Worm (Caenorhabditis elegans) whole organism, L4 larva: ENCODE data around the gene cht-1.

Experiments used
- D1046.2 ChIP-seq: fragments of 200-800 bp; sonication (Bioruptor generic); IDR thresholded peaks from 2 replicates; pipeline ENCODE4 v1.3.6; 2022; ENCODE audit warnings: missing genetic modification characterization, missing compliant biosample characterization
- F49E8.2 ChIP-seq: sonication (generic microtip); optimal IDR thresholded peaks from 2 replicates; lab custom pipeline; 2016; ENCODE audit warnings: missing compliant biosample characterization, mild to moderate bottlenecking, missing genetic modification characterization, borderline replicate concordance
- R02D3.7 ChIP-seq: fragments of 150-350 bp; sonication (generic microtip); optimal IDR thresholded peaks from 3 replicates; lab custom pipeline; 2014; ENCODE audit warnings: missing biosample characterization, missing genetic modification characterization
- T20F7.1 ChIP-seq: fragments of 200-800 bp; sonication (Bioruptor generic); optimal IDR thresholded peaks from 2 replicates; lab custom pipeline; 2018; ENCODE audit warnings: mild to moderate bottlenecking, missing genetic modification characterization, missing compliant biosample characterization
- T26A8.4 ChIP-seq: fragments of 200-800 bp; sonication (Bioruptor generic); IDR thresholded peaks from 2 replicates; pipeline ENCODE4 v1.3.6; 2022; ENCODE audit warnings: missing genetic modification characterization, missing compliant biosample characterization
- Y105C5A.15 ChIP-seq: fragments of 200-800 bp; sonication (Bioruptor generic); IDR thresholded peaks from 2 replicates; pipeline ENCODE4 v1.3.6; 2022; ENCODE audit warnings: missing genetic modification characterization, missing compliant biosample characterization
- Y5F2A.4 ChIP-seq: fragments of 200-800 bp; sonication (Bioruptor generic); optimal IDR thresholded peaks from 2 replicates; lab custom pipeline; 2018; ENCODE audit warnings: mild to moderate bottlenecking, missing genetic modification characterization, missing compliant biosample characterization
- Y75B8A.6 ChIP-seq: fragments of 200-800 bp; sonication (Bioruptor generic); IDR thresholded peaks from 2 replicates; pipeline ENCODE4 v1.3.6; 2022; ENCODE audit warnings: missing genetic modification reagents, missing genetic modification characterization, missing compliant biosample characterization
- ZK337.2 ChIP-seq: fragments of 200-800 bp; sonication (Bioruptor generic); IDR thresholded peaks from 2 replicates; pipeline ENCODE4 v1.3.6; 2022; ENCODE audit warnings: missing genetic modification reagents, missing genetic modification characterization, missing compliant biosample characterization
- aha-1 ChIP-seq: fragments of 150-350 bp; peaks from one replicate; lab custom pipeline; 2014; ENCODE audit warnings: missing biosample characterization, missing genetic modification characterization
- daf-12 ChIP-seq: fragments of 150-350 bp; optimal IDR thresholded peaks from 2 replicates; lab custom pipeline; 2014; ENCODE audit warnings: missing biosample characterization, missing genetic modification reagents, missing genetic modification characterization
- daf-16 ChIP-seq, 3 experiments: sonication (generic microtip); optimal IDR thresholded peaks; 2 replicates each; lab custom pipeline; 2016 to 2017; ENCODE audit warnings: missing genetic modification characterization in 3 of 3, missing genetic modification reagents in 3 of 3, mild to moderate bottlenecking in 2 of 3, missing compliant biosample characterization in 2 of 3, missing biosample characterization in 1 of 3, moderate library complexity in 1 of 3
- daf-8 ChIP-seq: fragments of 200-800 bp; sonication (Bioruptor generic); IDR thresholded peaks from 2 replicates; pipeline ENCODE4 v1.3.6; 2022; ENCODE audit warnings: missing genetic modification characterization, missing compliant biosample characterization
- dmd-6 ChIP-seq: fragments of 200-800 bp; sonication (Bioruptor generic); IDR thresholded peaks from 2 replicates; pipeline ENCODE4 v1.3.6; 2022; ENCODE audit warnings: missing genetic modification reagents, missing genetic modification characterization, missing compliant biosample characterization
- dve-1 ChIP-seq: sonication (generic microtip); optimal IDR thresholded peaks from 2 replicates; lab custom pipeline; 2017; ENCODE audit warnings: antibody characterized with exemption, mild to moderate bottlenecking, missing genetic modification characterization, missing compliant biosample characterization; ENCODE audit not compliant: insufficient read depth
- egl-43 ChIP-seq: fragments of 200-800 bp; sonication (Bioruptor generic); IDR thresholded peaks from 2 replicates; pipeline ENCODE4 v1.3.6; 2022; ENCODE audit warnings: missing genetic modification reagents, missing genetic modification characterization, missing compliant biosample characterization
- gei-8 ChIP-seq: fragments of 200-800 bp; sonication (Bioruptor generic); optimal IDR thresholded peaks from 2 replicates; lab custom pipeline; 2018; ENCODE audit warnings: mild to moderate bottlenecking, missing genetic modification characterization, missing compliant biosample characterization
- lir-3 ChIP-seq: sonication (generic microtip); optimal IDR thresholded peaks from 2 replicates; lab custom pipeline; 2016; ENCODE audit warnings: mild to moderate bottlenecking, missing genetic modification characterization, missing compliant biosample characterization
- lsy-2 ChIP-seq, 2 experiments: fragments of 150-350 bp in 1 of 2; sonication (generic microtip) in 1 of 2; optimal IDR thresholded peaks; 2 replicates each; lab custom pipeline; 2014 to 2017; ENCODE audit warnings: missing biosample characterization in 2 of 2, missing genetic modification characterization in 2 of 2
- madf-9 ChIP-seq: fragments of 200-800 bp; sonication (Bioruptor generic); conservative IDR thresholded peaks from 2 replicates; pipeline ENCODE4 v1.3.6; 2022; ENCODE audit warnings: missing genetic modification reagents, missing genetic modification characterization, missing compliant biosample characterization
- mdl-1 ChIP-seq, 2 experiments: fragments of 150-350 bp in 1 of 2; sonication (generic microtip) in 1 of 2; optimal IDR thresholded peaks; 2 replicates each; lab custom pipeline; 2014 to 2017; ENCODE audit warnings: missing biosample characterization in 2 of 2, missing genetic modification characterization in 2 of 2
- mdt-29 ChIP-seq: fragments of 200-800 bp; sonication (Bioruptor generic); IDR thresholded peaks from 2 replicates; pipeline ENCODE4 v1.3.6; 2022; ENCODE audit warnings: missing genetic modification reagents, missing genetic modification characterization, missing compliant biosample characterization
- mep-1 ChIP-seq: fragments of 150-350 bp; sonication (generic microtip); optimal IDR thresholded peaks from 3 replicates; lab custom pipeline; 2014; ENCODE audit warnings: missing biosample characterization, missing genetic modification characterization
- mes-2 ChIP-seq: sonication (generic microtip); optimal IDR thresholded peaks from 2 replicates; lab custom pipeline; 2016; ENCODE audit warnings: missing genotype, mild to moderate bottlenecking, missing genetic modification characterization, missing compliant biosample characterization; ENCODE audit not compliant: poor library complexity, severe bottlenecking
- nhr-102 ChIP-seq: sonication (generic microtip); optimal IDR thresholded peaks from 2 replicates; lab custom pipeline; 2016; ENCODE audit warnings: mild to moderate bottlenecking, missing genetic modification characterization, moderate library complexity, missing compliant biosample characterization
- nhr-237 ChIP-seq: sonication (generic microtip); optimal IDR thresholded peaks from 2 replicates; lab custom pipeline; 2017; ENCODE audit warnings: missing biosample characterization, missing genetic modification characterization
- nhr-42 ChIP-seq: fragments of 200-800 bp; sonication (Bioruptor generic); IDR thresholded peaks from 2 replicates; pipeline ENCODE4 v1.3.6; 2022; ENCODE audit warnings: missing genetic modification characterization, missing compliant biosample characterization
- nhr-48 ChIP-seq: sonication (generic microtip); optimal IDR thresholded peaks from 2 replicates; lab custom pipeline; 2016; ENCODE audit warnings: mild to moderate bottlenecking, missing genetic modification characterization, missing compliant biosample characterization
- nhr-76 ChIP-seq: fragments of 150-350 bp; optimal IDR thresholded peaks from 2 replicates; lab custom pipeline; 2014; ENCODE audit warnings: missing biosample characterization, missing genetic modification characterization
- pqm-1 ChIP-seq: sonication (generic microtip); optimal IDR thresholded peaks from 2 replicates; lab custom pipeline; 2017; ENCODE audit warnings: missing biosample characterization, missing genetic modification characterization
- skn-1 ChIP-seq: fragments of 150-350 bp; optimal IDR thresholded peaks from 2 replicates; lab custom pipeline; 2014; ENCODE audit warnings: missing biosample characterization, missing genetic modification characterization
- snpc-1.2 ChIP-seq: fragments of 200-800 bp; sonication (Bioruptor generic); IDR thresholded peaks from 2 replicates; pipeline ENCODE4 v1.3.6; 2022; ENCODE audit warnings: missing genetic modification reagents, missing genetic modification characterization, missing compliant biosample characterization
- tra-1 ChIP-seq: fragments of 200-800 bp; sonication (Bioruptor generic); IDR thresholded peaks from 2 replicates; pipeline ENCODE4 v1.3.6; 2022; ENCODE audit warnings: missing genetic modification reagents, missing genetic modification characterization, missing compliant biosample characterization
- unc-62 ChIP-seq, 3 experiments: fragments of 150-350 bp in 1 of 3; sonication (generic microtip); optimal IDR thresholded peaks in 2 of 3; peaks in 1 of 3; 1 replicate in 1 of 3; 2 replicates in 2 of 3; lab custom pipeline; 2014 to 2017; ENCODE audit warnings: missing biosample characterization in 3 of 3, missing genetic modification characterization in 3 of 3, missing genetic modification reagents in 3 of 3, missing genotype in 1 of 3
- zfp-3 ChIP-seq: fragments of 200-800 bp; sonication (Bioruptor generic); conservative IDR thresholded peaks from 2 replicates; pipeline ENCODE4 v1.3.6; 2022; ENCODE audit warnings: missing genetic modification reagents, missing genetic modification characterization, missing compliant biosample characterization
- ztf-7 ChIP-seq: fragments of 150-350 bp; optimal IDR thresholded peaks from 2 replicates; lab custom pipeline; 2014; ENCODE audit warnings: missing biosample characterization, missing genetic modification characterization

cht-1 gene

ce11 chrX:3414660-3415144 is 14.9 kb upstream of the cht-1 start, which contains the start of gene dhs-27 (continued):
- no peak for TF ChIP-seq R02D3.7 (tag; lab: Kevin White, UChicago)
- TF ChIP-seq Y105C5A.15 (GFP tag; lab: Robert Waterston, UW) = no peak

ce11 chrX:3411565-3412022 is 11.8 kb upstream of the cht-1 start, which contains the start of gene unc-78:
TSS of gene unc-78 (minus strand) at chrX:3411615.
- TF ChIP-seq daf-12 (tag; lab: Kevin White, UChicago) (no peak), aha-1 (tag; lab: Kevin White, UChicago) (peak; percentile 58), mes-2 (tag; lab: Kevin White, UChicago) (peak; percentile 44)
- TF ChIP-seq, all 104 proteins: peak for 2

DNA sequence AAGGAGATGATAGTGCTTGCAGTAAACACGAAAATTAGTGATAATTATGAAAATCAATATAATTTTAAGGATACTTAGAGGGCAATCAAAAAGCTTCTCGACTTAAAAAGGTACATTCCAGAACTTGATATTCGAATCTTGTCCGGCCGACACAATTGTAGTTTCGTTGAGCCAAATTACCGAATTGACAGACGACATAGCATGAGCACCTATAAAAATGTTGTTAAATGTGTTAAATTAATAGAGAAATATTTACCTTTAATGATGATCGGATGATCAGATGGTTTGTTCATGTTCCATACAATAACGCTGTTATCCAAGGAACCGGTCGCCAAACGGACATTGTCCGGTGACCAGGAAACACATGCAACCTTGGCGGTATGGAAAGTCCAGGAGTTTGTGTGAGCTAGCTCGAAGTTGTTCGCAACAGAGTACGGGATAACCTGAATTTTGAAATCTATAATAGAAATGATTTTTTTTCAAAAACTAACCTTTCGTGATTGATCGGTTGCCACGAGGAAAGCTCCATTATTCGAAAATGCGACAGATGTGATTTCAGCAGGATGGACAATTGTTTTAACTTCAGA is 9.0 kb upstream of the cht-1 start:
- no peak for TF ChIP-seq skn-1 (tag; lab: Kevin White, UChicago)
- TF ChIP-seq T20F7.1 (GFP tag; lab: Kevin White, UChicago) = peak; percentile 26
- peak; percentile 43; the same call in 1 of the 2 replicates for TF ChIP-seq Y75B8A.6 (GFP tag; lab: Robert Waterston, UW)
- TF ChIP-seq ztf-7 (tag; lab: Kevin White, UChicago) = no peak
- TF ChIP-seq D1046.2 (GFP tag; lab: Robert Waterston, UW) = 0 out of 2 replicates have a peak, but pooled peaks have one; percentile 47
- TF ChIP-seq dmd-6 (GFP tag; lab: Robert Waterston, UW) = peak; percentile 33; the same call in 1 of the 2 replicates
- TF ChIP-seq, all 104 proteins: peak for 4

- TF ChIP-seq zfp-3 (GFP tag; lab: Robert Waterston, UW) (peak; percentile 72; the same call in 1 of the 2 replicates), dmd-6 (GFP tag; lab: Robert Waterston, UW) (peak; percentile 37; the same call in 1 of the 2 replicates)
These were observed 6.0 kb upstream of the cht-1 start for ce11 chrX:3405813-3406212.

ce11 chrX:3403195-3403594 is 3.4 kb upstream of the cht-1 start, which contains the start of gene vit-5:
TSS of gene vit-5 (plus strand) at chrX:3403471.
- TF ChIP-seq mep-1 (tag; lab: Kevin White, UChicago) (no peak), dmd-6 (GFP tag; lab: Robert Waterston, UW) (peak; percentile 94), dve-1 (tag; lab: Kevin White, UChicago) (no peak), tra-1 (GFP tag; lab: Robert Waterston, UW) (peak; percentile 67), unc-62 (GFP tag; optimal IDR thresholded peaks at IDR 0.05 in 1 of 2; lab: Kevin White, UChicago) (no peak), unc-62 (tag; optimal IDR thresholded peaks at IDR 0.05; lab: Kevin White, UChicago) (no peak), ZK337.2 (GFP tag; lab: Robert Waterston, UW) (no peak), madf-9 (no peak), skn-1 (tag; lab: Kevin White, UChicago) (no peak), nhr-48 (tag; lab: Kevin White, UChicago) (peak; percentile 5), egl-43 (GFP tag; lab: Robert Waterston, UW) (0 out of 2 replicates have a peak, but pooled peaks have one; percentile 13), F49E8.2 (no peak), nhr-42 (GFP tag; lab: Robert Waterston, UW) (no peak), Y75B8A.6 (GFP tag; lab: Robert Waterston, UW) (no peak), zfp-3 (GFP tag; lab: Robert Waterston, UW) (0 out of 2 replicates have a peak, but pooled peaks have one; percentile 5)

DNA sequence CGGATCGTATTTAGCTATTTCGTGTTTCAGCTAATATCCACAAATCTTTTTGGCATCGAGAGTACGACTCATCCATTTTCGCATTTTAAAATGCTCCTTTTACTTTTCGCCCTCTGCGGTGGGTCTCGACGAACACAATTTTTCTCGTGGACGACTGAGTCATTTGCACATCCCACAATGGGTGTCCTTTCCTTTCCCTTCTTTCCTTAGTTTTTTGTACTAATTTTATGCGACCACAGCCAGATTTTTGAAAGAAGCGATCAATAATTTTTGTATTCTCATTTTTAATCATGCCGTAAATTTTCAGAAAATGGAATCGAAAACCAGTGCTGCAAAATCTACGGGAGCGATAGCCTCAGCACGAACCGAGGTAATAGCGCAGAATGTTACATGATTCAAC is 1.9 kb upstream of the cht-1 start, which contains the start of gene C04F6.9:
Gene C04F6.9 (plus strand): TSS at position 301 of the 400 bp plus-strand sequence.
- TF ChIP-seq T26A8.4 (GFP tag; lab: Robert Waterston, UW) (no peak), lsy-2 (tag; optimal IDR thresholded peaks at IDR 0.05; lab: Kevin White, UChicago) (no peak), snpc-1.2 (GFP tag; lab: Robert Waterston, UW) (no peak), daf-8 (GFP tag; lab: Robert Waterston, UW) (no peak), mdl-1 (tag; optimal IDR thresholded peaks at IDR 0.05; lab: Kevin White, UChicago) (no peak), pqm-1 (no peak), nhr-76 (no peak), daf-16 (GFP tag; optimal IDR thresholded peaks at IDR 0.05; lab: Kevin White, UChicago) (no peak), daf-16 (tag; optimal IDR thresholded peaks at IDR 0.05; lab: Kevin White, UChicago) (no peak), lir-3 (tag; lab: Kevin White, UChicago) (no peak), nhr-237 (no peak), Y5F2A.4 (no peak), aha-1 (tag; lab: Kevin White, UChicago) (peak; percentile 25), mdt-29 (no peak), D1046.2 (GFP tag; lab: Robert Waterston, UW) (peak; percentile 69; the same call in 1 of the 2 replicates), gei-8 (GFP tag; lab: Kevin White, UChicago) (no peak), skn-1 (tag; lab: Kevin White, UChicago) (no peak), nhr-102 (tag; lab: Kevin White, UChicago) (no peak)
